Worm (Caenorhabditis elegans): Measurements from ENCODE around the gene F56C4.1.
"Not testable (repeated sequence)": the region's sequence is repeated elsewhere in the genome, so short reads cannot be mapped to it uniquely, and the experiment has no call there.

The F56C4.1 gene

ce11 chrIV:10654047-10654446, 17.3 kb downstream of the F56C4.1 start, which contains the start of gene glb-19:
TSS of gene glb-19 (minus strand) at chrIV:10654147.
- not testable (repeated sequence) for TF ChIP-seq nhr-11, fos-1, mef-2 (tag; optimal IDR thresholded peaks at IDR 0.05)

DNA sequence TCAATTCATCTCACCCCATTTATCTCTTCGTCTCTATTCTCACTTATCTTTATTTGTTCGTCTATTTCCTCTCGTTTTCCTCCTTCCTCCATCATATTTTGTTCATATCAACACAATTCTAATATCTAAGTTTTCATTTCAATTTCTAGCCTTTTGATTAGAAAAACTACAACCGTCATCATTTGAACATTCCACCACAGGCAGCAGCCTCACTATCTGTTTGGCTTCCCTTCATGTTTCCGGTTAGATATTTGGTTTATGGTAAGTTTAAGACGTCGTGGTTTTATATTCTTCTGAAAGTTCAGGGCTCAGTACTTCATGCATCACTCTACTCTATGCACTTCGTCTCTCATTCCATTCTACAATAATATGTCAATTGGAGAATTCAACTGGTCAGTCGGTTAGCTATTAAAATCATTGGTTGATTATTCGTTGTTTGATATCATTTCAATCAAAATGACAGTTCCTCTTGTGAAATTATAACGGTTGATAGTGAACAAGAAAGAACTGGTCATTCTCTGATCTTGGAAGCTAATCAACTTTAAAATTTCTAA, 20.1 kb downstream of the F56C4.1 start, which contains the start of gene K08C7.1:
K08C7.1 (plus strand) TSS at position 43 of the 554 bp plus-strand sequence.
- no peak for TF ChIP-seq zag-1 (tag; optimal IDR thresholded peaks at IDR 0.05)
- TF ChIP-seq elt-2 (tag; optimal IDR thresholded peaks at IDR 0.05): peak; percentile 45

DNA sequence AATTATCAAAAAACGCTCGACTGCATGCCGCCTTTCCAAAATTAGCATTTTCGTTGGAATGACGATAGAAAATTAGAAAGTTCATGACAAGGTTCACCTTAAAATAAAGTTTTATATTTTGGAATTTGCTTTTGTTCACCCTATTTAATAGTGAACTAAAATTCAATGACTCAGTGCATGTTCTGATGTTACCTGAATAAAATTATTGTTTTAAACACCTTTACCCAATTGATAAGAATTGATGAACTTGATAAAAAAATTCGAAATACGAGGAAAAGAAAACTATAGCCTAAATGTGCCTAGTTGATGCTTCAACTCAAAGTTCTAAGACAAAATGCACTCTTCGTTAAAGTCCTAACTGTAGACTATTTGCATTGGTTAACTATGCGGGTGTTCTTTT, 24.3 kb downstream of the F56C4.1 start:
- TF ChIP-seq irx-1 (tag; optimal IDR thresholded peaks at IDR 0.05) (no peak), egl-13 (tag; optimal IDR thresholded peaks at IDR 0.05) (no peak), swsn-7 (tag; optimal IDR thresholded peaks at IDR 0.05) (no peak), nhr-47 (tag; optimal IDR thresholded peaks at IDR 0.05) (no peak), ceh-63 (GFP tag; optimal IDR thresholded peaks at IDR 0.05) (no peak), ceh-88 (GFP tag; IDR thresholded peaks at IDR 0.05) (no peak), snpc-4 (tag; optimal IDR thresholded peaks at IDR 0.05) (no peak), dpl-1 (GFP tag; optimal IDR thresholded peaks at IDR 0.05) (no peak)

DNA sequence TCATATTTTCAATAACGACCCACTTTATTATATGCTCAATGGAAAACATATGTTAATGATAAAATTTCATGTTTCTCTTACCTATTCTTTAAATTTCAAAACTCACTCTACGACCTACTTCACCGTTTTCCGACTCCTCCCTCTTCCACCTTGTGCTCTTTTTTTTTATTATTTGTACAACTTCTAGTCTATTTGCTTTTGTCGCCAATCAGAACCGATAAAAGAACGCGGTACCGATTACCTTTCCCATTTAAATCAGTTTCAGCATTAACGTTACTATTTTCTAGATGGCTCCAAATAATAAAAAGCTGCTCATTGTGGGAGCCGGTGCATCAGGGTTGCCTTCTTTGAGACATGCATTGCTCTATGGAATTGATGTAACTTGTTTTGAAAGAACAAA, 25.0 kb downstream of the F56C4.1 start, which contains the start of gene fmo-1:
fmo-1 (plus strand) TSS at position 98 of the 400 bp plus-strand sequence.
- peak; percentile 23 for TF ChIP-seq elt-2 (tag; optimal IDR thresholded peaks at IDR 0.05)
- TF ChIP-seq tbx-2 (tag; optimal IDR thresholded peaks at IDR 0.05): no peak

- TF ChIP-seq nhr-47 (tag; optimal IDR thresholded peaks at IDR 0.05) (no peak), blmp-1 (tag; optimal IDR thresholded peaks at IDR 0.05) (no peak), aha-1 (tag; optimal IDR thresholded peaks at IDR 0.05) (no peak), fkh-8 (tag; optimal IDR thresholded peaks at IDR 0.05) (no peak), nhr-85 (tag) (no peak), snu-23 (GFP tag; optimal IDR thresholded peaks at IDR 0.05) (no peak), unc-98 (GFP tag; IDR thresholded peaks at IDR 0.05) (no peak), hpl-2 (GFP tag; optimal IDR thresholded peaks at IDR 0.05) (no peak), ztf-11 (tag; optimal IDR thresholded peaks at IDR 0.05) (no peak), efl-1 (optimal IDR thresholded peaks at IDR 0.05) (no peak), efl-1 (GFP tag; optimal IDR thresholded peaks at IDR 0.05 in 1 of 2) (no peak), tlp-1 (tag; optimal IDR thresholded peaks at IDR 0.05) (no peak), unc-86 (tag; optimal IDR thresholded peaks at IDR 0.05) (no peak), elt-3 (tag; optimal IDR thresholded peaks at IDR 0.05) (no peak), fkh-4 (tag; optimal IDR thresholded peaks at IDR 0.05; ENCODE audit: borderline replicate concordance) (no peak), mdl-1 (tag; optimal IDR thresholded peaks at IDR 0.05) (no peak), egl-13 (tag; optimal IDR thresholded peaks at IDR 0.05) (no peak), skn-1 (tag; optimal IDR thresholded peaks at IDR 0.05) (no peak)
These were observed 27.4 kb downstream of the F56C4.1 start, which contains the start of gene K08C7.7 for ce11 chrIV:10664134-10664533. TSS of gene K08C7.7 (plus strand) at chrIV:10664434.

ce11 chrIV:10666523-10666922, 29.8 kb downstream of the F56C4.1 start, which contains the start of gene epi-1:
TSS of gene epi-1 (plus strand) at chrIV:10666823.
- TF ChIP-seq rnt-1 (tag; optimal IDR thresholded peaks at IDR 0.05) (peak; percentile 11), fkh-10 (GFP tag; optimal IDR thresholded peaks at IDR 0.05) (no peak), ceh-88 (GFP tag; IDR thresholded peaks at IDR 0.05) (no peak)

All from whole organism, L1 larva.